Fruit fly (Drosophila melanogaster) whole organism, pupa: ENCODE results near the gene CG5727.

Source experiments
- CG10348 ChIP-seq: fragments of 200-800 bp; sonication (Bioruptor generic); IDR thresholded peaks from 2 replicates; pipeline ENCODE4 v1.3.6; 2022; ENCODE audit warnings: missing biosample characterization, missing genetic modification characterization
- CG15710 ChIP-seq: fragments of 200-800 bp; sonication (Bioruptor generic); optimal IDR thresholded peaks from 2 replicates; lab custom pipeline; 2018; ENCODE audit warnings: missing biosample characterization, mild to moderate bottlenecking, missing genetic modification characterization, moderate library complexity
- CG17806 ChIP-seq: fragments of 200-800 bp; sonication (Bioruptor generic); optimal IDR thresholded peaks from 2 replicates; lab custom pipeline; 2018; ENCODE audit warnings: missing biosample characterization, mild to moderate bottlenecking, missing genetic modification characterization, moderate library complexity
- CG4496 ChIP-seq: fragments of 200-800 bp; sonication (Bioruptor generic); IDR thresholded peaks from 3 replicates; pipeline ENCODE4 v1.3.6; 2022; ENCODE audit warnings: missing biosample characterization, missing genetic modification characterization
- CG9948 ChIP-seq: fragments of 200-800 bp; sonication (Bioruptor generic); optimal IDR thresholded peaks from 2 replicates; lab custom pipeline; 2018; ENCODE audit warnings: missing biosample characterization, mild to moderate bottlenecking, missing genetic modification characterization, moderate library complexity
- EcR ChIP-seq: fragments of 200-800 bp; sonication (Bioruptor generic); optimal IDR thresholded peaks from 3 replicates; lab custom pipeline; 2019; ENCODE audit warnings: missing biosample characterization, missing genetic modification characterization, mild to moderate bottlenecking, moderate library complexity, missing genetic modification reagents
- Ets98B ChIP-seq: fragments of 200-800 bp; sonication (Bioruptor generic); IDR thresholded peaks from 2 replicates; pipeline ENCODE4 v1.3.6; 2022; ENCODE audit warnings: missing biosample characterization, missing genetic modification characterization
- Pif1A ChIP-seq: fragments of 200-800 bp; sonication (Bioruptor generic); optimal IDR thresholded peaks from 3 replicates; lab custom pipeline; 2016; ENCODE audit warnings: missing biosample characterization, missing genetic modification characterization
- fd96Ca ChIP-seq: fragments of 200-800 bp; sonication (Bioruptor generic); IDR thresholded peaks from 3 replicates; pipeline ENCODE4 v1.3.6; 2022; ENCODE audit warnings: missing biosample characterization, missing genetic modification characterization
- gl ChIP-seq: fragments of 200-800 bp; sonication (Bioruptor generic); optimal IDR thresholded peaks from 2 replicates; lab custom pipeline; 2018; ENCODE audit warnings: missing biosample characterization, mild to moderate bottlenecking, missing genetic modification characterization

- TF ChIP-seq Pif1A = no peak
- no peak for TF ChIP-seq CG15710 (tag; lab: Kevin White, UChicago)
- TF ChIP-seq CG9948 = no peak
- TF ChIP-seq fd96Ca = no peak
- no peak for TF ChIP-seq Ets98B (GFP tag; lab: Robert Waterston, UW)
- no peak for TF ChIP-seq gl (tag; lab: Kevin White, UChicago)
- no peak for TF ChIP-seq EcR (GFP tag; lab: Kevin White, UChicago)
- TF ChIP-seq CG17806 (tag; lab: Kevin White, UChicago) = no peak
- TF ChIP-seq CG4496 (GFP tag; lab: Robert Waterston, UW) = no peak
- TF ChIP-seq CG10348 (GFP tag; lab: Robert Waterston, UW) = no peak
Observed at dm6 chr2L:10232152-10232816, 21.8 kb upstream of the CG5727 start, which contains the start of gene eEF1delta.
